Fruit fly (Drosophila melanogaster) whole organism, embryonic: ENCODE measurements around the gene Act79B.

ENCODE experiments used
- B-H2 ChIP-seq: fragments of 200-800 bp; sonication (Bioruptor generic); optimal IDR thresholded peaks from 2 replicates; lab custom pipeline; 2018; ENCODE audit warnings: missing biosample characterization, mild to moderate bottlenecking, missing genetic modification characterization
- C15 ChIP-seq: fragments of 200-800 bp; sonication (Bioruptor generic); IDR thresholded peaks from 3 replicates; pipeline ENCODE4 v1.3.6; 2022; ENCODE audit warnings: missing biosample characterization, missing genetic modification characterization
- CG10431 ChIP-seq: fragments of 200-800 bp; sonication (Bioruptor generic); optimal IDR thresholded peaks from 3 replicates; lab custom pipeline; 2018; ENCODE audit warnings: missing biosample characterization, mild to moderate bottlenecking, missing genetic modification characterization
- CG10565 ChIP-seq: fragments of 200-800 bp; sonication (Bioruptor generic); optimal IDR thresholded peaks from 3 replicates; lab custom pipeline; 2016; ENCODE audit warnings: missing biosample characterization, mild to moderate bottlenecking, missing genetic modification characterization
- CG11723 ChIP-seq: fragments of 200-800 bp; sonication (Bioruptor generic); optimal IDR thresholded peaks from 2 replicates; lab custom pipeline; 2017; ENCODE audit warnings: missing biosample characterization, mild to moderate bottlenecking, missing genetic modification characterization
- CG12104 ChIP-seq: fragments of 200-800 bp; sonication (Bioruptor generic); optimal IDR thresholded peaks from 3 replicates; lab custom pipeline; 2016; ENCODE audit warnings: missing biosample characterization, missing genetic modification characterization
- CG12155 ChIP-seq: fragments of 200-800 bp; sonication (Bioruptor generic); optimal IDR thresholded peaks from 3 replicates; lab custom pipeline; 2016; ENCODE audit warnings: missing biosample characterization, missing genetic modification characterization
- CG12219 ChIP-seq: fragments of 200-800 bp; sonication (Bioruptor generic); optimal IDR thresholded peaks from 3 replicates; lab custom pipeline; 2018; ENCODE audit warnings: missing biosample characterization, mild to moderate bottlenecking, missing genetic modification characterization
- CG1233 ChIP-seq: fragments of 200-800 bp; sonication (Bioruptor generic); optimal IDR thresholded peaks from 4 replicates; lab custom pipeline; 2018; ENCODE audit warnings: missing biosample characterization, mild to moderate bottlenecking, missing genetic modification characterization
- CG12942 ChIP-seq: fragments of 200-800 bp; sonication (Bioruptor generic); optimal IDR thresholded peaks from 3 replicates; lab custom pipeline; 2016; ENCODE audit warnings: missing biosample characterization, missing genetic modification characterization
- CG13624 ChIP-seq: fragments of 200-800 bp; sonication (Bioruptor generic); optimal IDR thresholded peaks from 2 replicates; lab custom pipeline; 2016; ENCODE audit warnings: missing biosample characterization, missing genetic modification characterization
- CG14050 ChIP-seq: fragments of 200-800 bp; sonication (Bioruptor generic); IDR thresholded peaks from 3 replicates; pipeline ENCODE4 v1.3.6; 2022; ENCODE audit warnings: missing biosample characterization, missing genetic modification characterization
- CG14860 ChIP-seq: fragments of 200-800 bp; sonication (Bioruptor generic); IDR thresholded peaks from 3 replicates; pipeline ENCODE4 v1.3.6; 2022; ENCODE audit warnings: missing biosample characterization, missing genetic modification characterization; ENCODE audit not compliant: partially characterized antibody
- CG16815 ChIP-seq: fragments of 200-800 bp; sonication (Bioruptor generic); optimal IDR thresholded peaks from 3 replicates; lab custom pipeline; 2017; ENCODE audit warnings: missing biosample characterization, mild to moderate bottlenecking, missing genetic modification characterization
- CG17568 ChIP-seq: fragments of 200-800 bp; sonication (Bioruptor generic); optimal IDR thresholded peaks from 2 replicates; lab custom pipeline; 2018; ENCODE audit warnings: missing biosample characterization, mild to moderate bottlenecking, missing genetic modification characterization, moderate library complexity
- CG2116 ChIP-seq: fragments of 200-800 bp; sonication (Bioruptor generic); optimal IDR thresholded peaks from 3 replicates; lab custom pipeline; 2018; ENCODE audit warnings: missing biosample characterization, mild to moderate bottlenecking, missing genetic modification characterization
- CG34422 ChIP-seq: fragments of 200-800 bp; sonication (Bioruptor generic); IDR thresholded peaks from 3 replicates; pipeline ENCODE4 v1.3.6; 2022; ENCODE audit warnings: missing biosample characterization, missing genetic modification characterization
- CG4360 ChIP-seq: fragments of 200-800 bp; sonication (Bioruptor generic); IDR thresholded peaks from 2 replicates; pipeline ENCODE4 v1.3.6; 2022; ENCODE audit warnings: missing biosample characterization, missing genetic modification characterization
- CG5245 ChIP-seq: fragments of 200-800 bp; sonication (Bioruptor generic); optimal IDR thresholded peaks from 3 replicates; lab custom pipeline; 2016; ENCODE audit warnings: missing biosample characterization, missing genetic modification characterization
- CG6654 ChIP-seq: fragments of 200-800 bp; sonication (Bioruptor generic); optimal IDR thresholded peaks from 2 replicates; lab custom pipeline; 2017; ENCODE audit warnings: missing biosample characterization, mild to moderate bottlenecking, missing genetic modification characterization
- CG6791 ChIP-seq: fragments of 200-800 bp; sonication (Bioruptor generic); IDR thresholded peaks from 3 replicates; pipeline ENCODE4 v1.3.6; 2022; ENCODE audit warnings: missing biosample characterization, missing genetic modification characterization; ENCODE audit not compliant: partially characterized antibody
- CG7372 ChIP-seq: fragments of 200-800 bp; sonication (Bioruptor generic); IDR thresholded peaks from 2 replicates; pipeline ENCODE4 v1.3.6; 2022; ENCODE audit warnings: missing biosample characterization, missing genetic modification characterization
- CG8281 ChIP-seq: fragments of 200-800 bp; sonication (Bioruptor generic); optimal IDR thresholded peaks from 2 replicates; lab custom pipeline; 2018; ENCODE audit warnings: missing biosample characterization, mild to moderate bottlenecking, missing genetic modification characterization, moderate library complexity
- CG9437 ChIP-seq: fragments of 200-800 bp; sonication (Bioruptor generic); optimal IDR thresholded peaks from 2 replicates; lab custom pipeline; 2018; ENCODE audit warnings: missing biosample characterization, mild to moderate bottlenecking, missing genetic modification characterization
- Camta ChIP-seq: fragments of 200-800 bp; sonication (Bioruptor generic); optimal IDR thresholded peaks from 2 replicates; lab custom pipeline; 2016; ENCODE audit warnings: missing biosample characterization, missing genetic modification characterization
- Dip2 ChIP-seq: fragments of 200-800 bp; sonication (Bioruptor generic); IDR thresholded peaks from 2 replicates; pipeline ENCODE4 v1.3.6; 2022; ENCODE audit warnings: missing biosample characterization, missing genetic modification characterization
- Fer2 ChIP-seq: fragments of 200-800 bp; sonication (Bioruptor generic); optimal IDR thresholded peaks from 2 replicates; lab custom pipeline; 2018; ENCODE audit warnings: missing biosample characterization, mild to moderate bottlenecking, missing genetic modification characterization, moderate library complexity
- Gsc ChIP-seq: fragments of 200-800 bp; sonication (Bioruptor generic); IDR thresholded peaks from 2 replicates; pipeline ENCODE4 v1.3.6; 2022; ENCODE audit warnings: missing biosample characterization, missing genetic modification characterization
- HLH3B ChIP-seq: fragments of 200-800 bp; sonication (Bioruptor generic); IDR thresholded peaks from 2 replicates; pipeline ENCODE4 v1.3.6; 2022; ENCODE audit warnings: missing biosample characterization, missing genetic modification characterization
- HLH54F ChIP-seq: fragments of 200-800 bp; sonication (Bioruptor generic); optimal IDR thresholded peaks from 3 replicates; lab custom pipeline; 2016; ENCODE audit warnings: missing biosample characterization, missing genetic modification characterization
- HmgD ChIP-seq: fragments of 200-800 bp; sonication (Bioruptor generic); optimal IDR thresholded peaks from 3 replicates; lab custom pipeline; 2016; ENCODE audit warnings: missing biosample characterization, missing genetic modification characterization
- Hmr ChIP-seq: fragments of 200-800 bp; sonication (Bioruptor generic); optimal IDR thresholded peaks from 3 replicates; lab custom pipeline; 2017; ENCODE audit warnings: mild to moderate bottlenecking, missing biosample characterization, missing genetic modification reagents, missing genetic modification characterization
- Med ChIP-seq: fragments of 200-800 bp; sonication (Bioruptor generic); peaks from one replicate; lab custom pipeline; 2016; ENCODE audit warnings: missing biosample characterization, missing genetic modification characterization, mild to moderate bottlenecking, inconsistent platforms, moderate library complexity
- Scr ChIP-seq: fragments of 200-800 bp; sonication (Bioruptor generic); IDR thresholded peaks from 2 replicates; pipeline ENCODE4 v1.3.6; 2022; ENCODE audit warnings: missing biosample characterization, missing genetic modification characterization; ENCODE audit not compliant: partially characterized antibody
- Side ChIP-seq: fragments of 200-800 bp; sonication (Bioruptor generic); optimal IDR thresholded peaks from 2 replicates; lab custom pipeline; 2016; ENCODE audit warnings: missing biosample characterization, missing genetic modification characterization
- Taf1 ChIP-seq: fragments of 200-800 bp; sonication (Bioruptor generic); IDR thresholded peaks from 2 replicates; pipeline ENCODE4 v1.3.6; 2022; ENCODE audit warnings: missing biosample characterization, missing genetic modification characterization
- br ChIP-seq: fragments of >200 bp; optimal IDR thresholded peaks from 2 replicates; lab custom pipeline; 2017
- dan ChIP-seq: fragments of 200-800 bp; sonication (Bioruptor generic); IDR thresholded peaks from 2 replicates; pipeline ENCODE4 v1.3.6; 2022; ENCODE audit warnings: missing biosample characterization, missing genetic modification characterization
- disco-r ChIP-seq: fragments of 200-800 bp; sonication (Bioruptor generic); optimal IDR thresholded peaks from 2 replicates; lab custom pipeline; 2016; ENCODE audit warnings: missing biosample characterization, missing genetic modification characterization
- ems ChIP-seq: fragments of 200-800 bp; sonication (Bioruptor generic); optimal IDR thresholded peaks from 3 replicates; lab custom pipeline; 2016; ENCODE audit warnings: missing biosample characterization, missing genetic modification characterization
- exex ChIP-seq: fragments of 200-800 bp; sonication (Bioruptor generic); optimal IDR thresholded peaks from 4 replicates; lab custom pipeline; 2018; ENCODE audit warnings: missing biosample characterization, mild to moderate bottlenecking, missing genetic modification characterization, moderate library complexity
- hbn ChIP-seq: fragments of 200-800 bp; sonication (Bioruptor generic); IDR thresholded peaks from 2 replicates; pipeline ENCODE4 v1.3.6; 2022; ENCODE audit warnings: missing biosample characterization, missing genetic modification characterization; ENCODE audit not compliant: partially characterized antibody
- mirr ChIP-seq: fragments of 200-800 bp; sonication (Bioruptor generic); optimal IDR thresholded peaks from 3 replicates; lab custom pipeline; 2018; ENCODE audit warnings: missing biosample characterization, mild to moderate bottlenecking, missing genetic modification characterization
- nerfin-1 ChIP-seq: fragments of 200-800 bp; sonication (Bioruptor generic); optimal IDR thresholded peaks from 3 replicates; lab custom pipeline; 2019; ENCODE audit warnings: missing biosample characterization, mild to moderate bottlenecking, missing genetic modification characterization, moderate library complexity
- row ChIP-seq: fragments of 200-800 bp; sonication (Bioruptor generic); IDR thresholded peaks from 3 replicates; pipeline ENCODE4 v1.3.6; 2022; ENCODE audit warnings: missing biosample characterization, missing genetic modification characterization
- salm ChIP-seq: fragments of 200-800 bp; sonication (Bioruptor generic); optimal IDR thresholded peaks from 2 replicates; lab custom pipeline; 2018; ENCODE audit warnings: missing biosample characterization, mild to moderate bottlenecking, missing genetic modification characterization
- sd ChIP-seq: fragments of 200-800 bp; sonication (Bioruptor generic); optimal IDR thresholded peaks from 3 replicates; lab custom pipeline; 2018; ENCODE audit warnings: missing biosample characterization, mild to moderate bottlenecking, missing genetic modification characterization, moderate library complexity
- twi ChIP-seq: fragments of 200-800 bp; optimal IDR thresholded peaks from 2 replicates; lab custom pipeline; 2019; ENCODE audit warnings: missing biosample characterization, mild to moderate bottlenecking, missing genetic modification characterization, moderate library complexity
- unc-4 ChIP-seq: fragments of 200-800 bp; sonication (Bioruptor generic); IDR thresholded peaks from 2 replicates; pipeline ENCODE4 v1.3.6; 2022; ENCODE audit warnings: missing biosample characterization, missing genetic modification characterization; ENCODE audit not compliant: partially characterized antibody
- unpg ChIP-seq: fragments of 200-800 bp; sonication (Bioruptor generic); optimal IDR thresholded peaks from 3 replicates; lab custom pipeline; 2018; ENCODE audit warnings: missing biosample characterization, mild to moderate bottlenecking, missing genetic modification characterization, moderate library complexity

Act79B gene

dm6 chr3L:21984910-21985309 lies at the start of gene Act79B:
Gene Act79B, plus strand, starts transcription at chr3L:21985210.
- TF ChIP-seq CG12155 (GFP tag; lab: Kevin White, UChicago) (no peak), ems (no peak), nerfin-1 (no peak), CG34422 (GFP tag; lab: Robert Waterston, UW) (no peak), CG12942 (no peak), Scr (GFP tag; lab: Robert Waterston, UW) (no peak), CG10565 (GFP tag; lab: Kevin White, UChicago) (no peak), salm (tag; lab: Kevin White, UChicago) (no peak), CG17568 (GFP tag; lab: Kevin White, UChicago) (no peak), disco-r (GFP tag; lab: Kevin White, UChicago) (no peak), CG13624 (no peak), Fer2 (tag; lab: Kevin White, UChicago) (no peak), unpg (GFP tag; lab: Kevin White, UChicago) (no peak), Taf1 (GFP tag; lab: Robert Waterston, UW) (no peak), br (no peak), CG6654 (GFP tag; lab: Kevin White, UChicago) (no peak), unc-4 (no peak), Dip2 (no peak), Hmr (no peak)

DNA sequence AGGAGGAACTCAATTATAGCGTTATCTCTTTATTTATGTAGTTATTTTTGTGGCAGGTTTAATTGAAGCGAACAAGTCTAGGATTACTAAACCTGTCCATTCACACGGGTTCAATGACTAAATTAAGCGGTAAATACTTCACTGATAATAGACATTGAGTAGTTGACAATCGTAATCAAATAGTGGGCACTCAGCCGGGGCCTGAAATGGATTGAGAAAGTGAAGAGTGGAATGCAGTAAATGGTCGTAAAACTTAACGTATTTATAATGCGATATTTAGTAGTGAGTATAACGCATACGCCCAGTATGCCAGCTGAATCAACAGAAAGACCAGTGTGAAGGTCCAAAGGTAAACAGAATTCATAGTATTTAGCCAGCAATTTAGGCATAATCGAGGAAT lies 48.9 kb upstream of the Act79B start:
- no peak for TF ChIP-seq CG14050 (GFP tag; lab: Robert Waterston, UW)
- TF ChIP-seq mirr = peak; percentile 31
- TF ChIP-seq Med (GFP tag; lab: Kevin White, UChicago) = peak; percentile 57
- peak; percentile 97 for TF ChIP-seq CG8281 (tag; lab: Kevin White, UChicago)
- TF ChIP-seq CG7372 (GFP tag; lab: Robert Waterston, UW) = 0 out of 2 replicates have a peak, but pooled peaks have one; percentile 10
- peak; percentile 53 for TF ChIP-seq sd (tag; lab: Kevin White, UChicago)
- TF ChIP-seq CG1233 (GFP tag; lab: Kevin White, UChicago) = peak; percentile 36
- peak; percentile 72 for TF ChIP-seq exex (tag; lab: Kevin White, UChicago)
- no peak for TF ChIP-seq CG16815 (GFP tag; lab: Kevin White, UChicago)

DNA sequence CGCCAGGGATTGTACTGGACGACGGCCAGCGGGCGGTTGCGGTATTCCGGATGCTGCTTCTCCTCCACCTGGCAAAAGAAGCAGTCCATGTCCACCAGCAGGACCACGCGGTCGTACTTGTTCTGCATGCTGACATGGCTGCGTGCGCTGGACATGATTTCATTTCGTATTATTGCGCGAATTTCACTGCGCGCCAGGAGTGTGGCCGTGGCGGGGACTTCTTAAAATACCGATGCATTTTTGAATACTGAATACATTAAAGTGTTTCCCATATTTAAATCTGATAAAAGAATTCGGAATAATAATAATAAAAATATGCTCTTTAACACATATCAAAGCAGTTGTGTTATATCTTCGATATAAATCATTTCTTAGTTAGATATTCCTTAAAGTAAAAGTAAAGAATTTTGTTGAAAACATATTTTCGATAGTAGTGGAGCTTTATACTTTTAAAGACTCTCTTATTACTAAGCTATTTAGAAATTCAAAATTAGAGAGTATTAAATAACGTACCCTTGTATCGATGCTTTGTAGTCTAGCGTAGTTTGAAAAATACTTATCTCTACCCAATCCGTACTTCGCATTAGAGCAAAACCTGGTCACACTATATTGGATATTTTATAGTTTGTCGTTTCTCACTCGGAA lies 43.3 kb upstream of the Act79B start, which contains the start of the genes PolH and CG14562:
Gene PolH, minus strand, starts transcription at position 198 of the 645 bp plus-strand sequence.
Gene CG14562, plus strand, starts transcription at position 607 of the 645 bp plus-strand sequence.
- TF ChIP-seq HLH54F = no peak
- TF ChIP-seq CG12104 (GFP tag; lab: Kevin White, UChicago) = no peak
- TF ChIP-seq CG12219 (GFP tag; lab: Kevin White, UChicago) = no peak
- peak; percentile 24 for TF ChIP-seq CG2116 (GFP tag; lab: Kevin White, UChicago)
- no peak for TF ChIP-seq B-H2 (GFP tag; lab: Kevin White, UChicago)
- peak; percentile 60 for TF ChIP-seq row (GFP tag; lab: Robert Waterston, UW)
- TF ChIP-seq CG14860 = no peak
- peak; percentile 21 for TF ChIP-seq CG9437 (GFP tag; lab: Kevin White, UChicago)
- no peak for TF ChIP-seq twi (tag; lab: Kevin White, UChicago)
- TF ChIP-seq Taf1 (GFP tag; lab: Robert Waterston, UW) = no peak
- no peak for TF ChIP-seq HmgD
- no peak for TF ChIP-seq CG11723 (GFP tag; lab: Kevin White, UChicago)
- TF ChIP-seq CG10431 = no peak
- no peak for TF ChIP-seq CG5245 (GFP tag; lab: Kevin White, UChicago)
- TF ChIP-seq CG4360 = no peak
- TF ChIP-seq dan (GFP tag; lab: Robert Waterston, UW) = no peak
- no peak for TF ChIP-seq Gsc
- TF ChIP-seq Side (GFP tag; lab: Kevin White, UChicago) = no peak
- TF ChIP-seq Camta (GFP tag; lab: Kevin White, UChicago) = no peak
- no peak for TF ChIP-seq C15 (GFP tag; lab: Robert Waterston, UW)
- TF ChIP-seq hbn (GFP tag; lab: Robert Waterston, UW) = no peak
- TF ChIP-seq HLH3B (GFP tag; lab: Robert Waterston, UW) = no peak
- TF ChIP-seq CG6791 = no peak
- TF ChIP-seq CG6654 (GFP tag; lab: Kevin White, UChicago) = no peak
